Fruit fly (Drosophila melanogaster): ENCODE measurements around the gene CG7840.
A peak's percentile ranks its signal among the peaks of the same experiment; 100 is the strongest.

The CG7840 gene

DNA sequence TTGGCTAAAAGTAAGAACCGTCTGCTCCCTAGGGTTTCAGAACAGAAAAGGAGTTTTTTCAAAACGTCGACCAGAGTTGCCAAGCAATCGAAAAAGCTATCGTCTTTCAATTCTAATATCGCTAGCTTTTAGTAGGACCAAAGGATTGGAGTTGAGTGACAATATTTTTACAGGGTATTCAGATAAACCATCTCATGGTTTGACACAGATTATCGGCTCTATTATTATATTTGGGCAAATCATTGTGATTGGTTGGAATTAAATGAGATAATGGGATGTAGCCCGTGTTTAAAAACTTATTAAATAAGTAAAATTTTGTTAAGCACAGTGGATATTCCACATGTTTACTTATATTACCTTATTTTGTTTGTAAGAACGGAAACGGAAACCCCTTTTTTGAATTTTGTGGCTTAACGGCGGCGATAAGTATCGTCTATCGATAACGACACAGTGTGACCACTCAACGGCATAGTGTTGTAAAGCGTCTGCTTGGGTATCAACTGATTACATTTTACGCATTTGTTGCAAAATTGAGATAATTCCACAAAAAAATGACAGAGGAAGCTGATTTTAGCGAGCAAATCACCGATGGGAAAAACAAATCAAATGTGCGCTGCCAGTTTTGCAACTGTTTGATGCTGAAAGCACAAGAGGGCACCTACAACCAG, 14.6 kb downstream of the CG7840 start, which contains the start of the genes mtsh and strat (continued):
- peak; percentile 47 for TF ChIP-seq CG17385 (GFP tag; optimal IDR thresholded peaks at IDR 0.05)
- TF ChIP-seq CG8478 (optimal IDR thresholded peaks at IDR 0.05) = no peak
- no peak for TF ChIP-seq Oli (tag; optimal IDR thresholded peaks at IDR 0.05)
- peak; percentile 23 for TF ChIP-seq Dip3 (GFP tag; optimal IDR thresholded peaks at IDR 0.05)
- peak; percentile 55 for TF ChIP-seq dm (GFP tag; optimal IDR thresholded peaks at IDR 0.05)
- TF ChIP-seq Dek (tag; optimal IDR thresholded peaks at IDR 0.05) = peak; percentile 13
- peak; percentile 49 for TF ChIP-seq PHDP (tag; optimal IDR thresholded peaks at IDR 0.05)
- TF ChIP-seq CG6765 (GFP tag; optimal IDR thresholded peaks at IDR 0.05) = peak; percentile 81
- peak; percentile 26 for TF ChIP-seq CG3995 (GFP tag; optimal IDR thresholded peaks at IDR 0.05)
- TF ChIP-seq CG8290 (GFP tag; optimal IDR thresholded peaks at IDR 0.05) = peak; percentile 16
- no peak for TF ChIP-seq CG8290 (tag; optimal IDR thresholded peaks at IDR 0.05)
- TF ChIP-seq CG8089 (GFP tag; optimal IDR thresholded peaks at IDR 0.05) = no peak
- TF ChIP-seq sens (GFP tag) = peak; percentile 91
- TF ChIP-seq HmgD (GFP tag; optimal IDR thresholded peaks at IDR 0.05) = no peak
- TF ChIP-seq stc (GFP tag; IDR thresholded peaks at IDR 0.05) = peak; percentile 59; the same call in 1 of the 2 replicates
- peak; percentile 50 for TF ChIP-seq Sin3A (optimal IDR thresholded peaks at IDR 0.05)
- TF ChIP-seq CG12155 (GFP tag; optimal IDR thresholded peaks at IDR 0.05) = peak; percentile 42
- TF ChIP-seq crc (GFP tag; optimal IDR thresholded peaks at IDR 0.05) = no peak
- TF ChIP-seq B-H2 (GFP tag; optimal IDR thresholded peaks at IDR 0.05) = peak; percentile 59
- peak; percentile 7 for TF ChIP-seq bigmax (GFP tag; optimal IDR thresholded peaks at IDR 0.05)
- TF ChIP-seq CG15514 (GFP tag; optimal IDR thresholded peaks at IDR 0.05) = peak; percentile 83
- peak; percentile 30 for TF ChIP-seq lbe (GFP tag; optimal IDR thresholded peaks at IDR 0.05)
- TF ChIP-seq CG18619 (GFP tag; optimal IDR thresholded peaks at IDR 0.05) = peak; percentile 31
- TF ChIP-seq ranshi (GFP tag; IDR thresholded peaks at IDR 0.05) = peak; percentile 48; the same call in 1 of the 2 replicates
- TF ChIP-seq grn (GFP tag; optimal IDR thresholded peaks at IDR 0.05) = peak; percentile 38
- TF ChIP-seq D19B (GFP tag; optimal IDR thresholded peaks at IDR 0.05) = peak; percentile 45
- no peak for TF ChIP-seq Dfd (GFP tag; optimal IDR thresholded peaks at IDR 0.05)
- no peak for TF ChIP-seq CG2889 (GFP tag; IDR thresholded peaks at IDR 0.05)
- no peak for TF ChIP-seq btn (GFP tag; optimal IDR thresholded peaks at IDR 0.05)
- no peak for TF ChIP-seq Lhr (GFP tag; optimal IDR thresholded peaks at IDR 0.05)
- no peak for TF ChIP-seq pita (GFP tag; optimal IDR thresholded peaks at IDR 0.05)
- TF ChIP-seq wek (GFP tag; optimal IDR thresholded peaks at IDR 0.05) = peak; percentile 3
- no peak for TF ChIP-seq fd96Cb (tag; optimal IDR thresholded peaks at IDR 0.05)
- TF ChIP-seq mam (GFP tag; optimal IDR thresholded peaks at IDR 0.05) = peak; percentile 59
- TF ChIP-seq CG13287 (GFP tag; IDR thresholded peaks at IDR 0.05; ENCODE audit: partially characterized antibody) = peak; percentile 71
- peak; percentile 74 for TF ChIP-seq zfh1 (GFP tag; IDR thresholded peaks at IDR 0.05)
- TF ChIP-seq CG2120 (GFP tag; optimal IDR thresholded peaks at IDR 0.05) = peak; percentile 59
- peak; percentile 82 for TF ChIP-seq CG9727 (GFP tag; optimal IDR thresholded peaks at IDR 0.05)
- TF ChIP-seq CG1792 (GFP tag; optimal IDR thresholded peaks at IDR 0.05) = peak; percentile 51
- peak; percentile 57 for TF ChIP-seq CG6683 (GFP tag; optimal IDR thresholded peaks at IDR 0.05)
- TF ChIP-seq CG8765 (GFP tag; IDR thresholded peaks at IDR 0.05) = no peak
- peak; percentile 33 for TF ChIP-seq ATbp (GFP tag; optimal IDR thresholded peaks at IDR 0.05)
- peak; percentile 38 for TF ChIP-seq schlank (tag; optimal IDR thresholded peaks at IDR 0.05)
- peak; percentile 49 for TF ChIP-seq CG4707 (GFP tag; optimal IDR thresholded peaks at IDR 0.05)
- peak; percentile 44; the same call in 1 of the 2 replicates for TF ChIP-seq Awh (GFP tag; IDR thresholded peaks at IDR 0.05)
- TF ChIP-seq E2f2 (GFP tag; IDR thresholded peaks at IDR 0.05) = peak; percentile 96
- peak; percentile 89 for TF ChIP-seq ci (GFP tag; IDR thresholded peaks at IDR 0.05)
- TF ChIP-seq NfI (GFP tag; optimal IDR thresholded peaks at IDR 0.05) = peak; percentile 64
- TF ChIP-seq eyg (GFP tag; optimal IDR thresholded peaks at IDR 0.05) = peak; percentile 49
- TF ChIP-seq CG3407 (GFP tag; optimal IDR thresholded peaks at IDR 0.05) = peak; percentile 14
- peak; percentile 28 for TF ChIP-seq Ssrp (tag; optimal IDR thresholded peaks at IDR 0.05)

All from whole organism, embryonic.